Fruit fly (Drosophila melanogaster): ENCODE results near the gene Acbp2.

- TF ChIP-seq dati (GFP tag; IDR thresholded peaks at IDR 0.05): no peak
- no peak for TF ChIP-seq hkb (optimal IDR thresholded peaks at IDR 0.05)
- TF ChIP-seq hkb (GFP tag; IDR thresholded peaks at IDR 0.05): no peak
- TF ChIP-seq CG5180 (GFP tag; optimal IDR thresholded peaks at IDR 0.05): no peak
- peak; percentile 86 for TF ChIP-seq MESR4 (GFP tag; optimal IDR thresholded peaks at IDR 0.05)
- TF ChIP-seq h (optimal IDR thresholded peaks at IDR 0.05): no peak
- no peak for TF ChIP-seq CG10366 (GFP tag; IDR thresholded peaks at IDR 0.05)
- TF ChIP-seq CG15696 (tag; optimal IDR thresholded peaks at IDR 0.05): no peak
- no peak for TF ChIP-seq ham (GFP tag; IDR thresholded peaks at IDR 0.05)
- TF ChIP-seq CG17328 (GFP tag; IDR thresholded peaks at IDR 0.05): no peak
- TF ChIP-seq CG6813 (GFP tag; optimal IDR thresholded peaks at IDR 0.05): no peak
- no peak for TF ChIP-seq CG14441 (GFP tag; IDR thresholded peaks at IDR 0.05)
Observed at dm6 chr3L:7125289-7125955, 6.2 kb upstream of the Acbp2 start, which contains the start of the genes msl-3 and BBS1.
